Fruit fly (Drosophila melanogaster) ovary, adult (tissue): Measurements from ENCODE around the gene CG43896.

Experiments used
- CG17801 ChIP-seq: fragments of 200-800 bp; optimal IDR thresholded peaks from 2 replicates; lab custom pipeline; 2019; ENCODE audit warnings: missing biosample characterization, mild to moderate bottlenecking, missing genetic modification characterization, moderate library complexity; ENCODE audit not compliant: partially characterized antibody

The CG43896 gene

DNA sequence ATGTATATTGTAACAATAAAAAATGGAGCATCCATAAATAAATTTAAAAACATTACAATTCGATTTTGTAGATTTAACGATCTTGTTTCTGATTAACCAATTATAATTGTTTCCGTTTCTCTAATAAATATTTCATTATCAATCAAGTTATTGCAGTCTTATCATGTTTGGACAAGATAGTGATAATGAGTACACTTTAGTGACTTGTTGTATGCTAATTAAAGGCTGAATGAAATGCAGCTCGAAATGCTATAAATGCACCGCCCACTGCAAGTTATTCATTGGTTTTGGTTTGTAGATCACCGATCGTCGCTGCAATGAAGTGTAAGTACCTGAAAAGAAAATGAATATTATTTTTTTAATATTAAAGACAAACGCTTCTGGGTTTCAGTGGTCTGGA is 1.3 kb upstream of the CG43896 start, which contains the start of gene CG14125:
Gene CG14125 (plus strand): TSS at position 301 of the 400 bp plus-strand sequence.
- TF ChIP-seq CG17801 (GFP tag; lab: Kevin White, UChicago) = no peak

DNA sequence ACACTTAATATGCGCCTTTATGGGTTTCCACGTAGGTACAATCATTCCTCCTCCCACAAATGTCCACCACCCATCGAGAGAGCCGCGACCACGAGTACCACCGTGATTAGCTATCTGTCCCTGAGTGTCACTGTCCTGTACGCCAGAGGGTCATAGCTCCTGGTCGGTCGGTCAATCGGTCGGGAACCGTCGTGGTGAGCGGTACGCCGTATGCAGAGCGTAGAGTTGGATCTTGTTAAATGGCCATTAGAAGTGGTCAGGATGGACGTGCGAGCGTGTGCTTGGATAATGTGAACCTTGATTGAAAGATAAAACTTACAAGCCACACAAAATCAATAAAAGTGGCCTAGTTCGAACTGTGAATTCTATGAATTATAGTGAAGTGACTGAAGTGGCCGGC is 8.7 kb downstream of the CG43896 start, which contains the start of gene CG6938:
Gene CG6938 (plus strand): TSS at position 301 of the 400 bp plus-strand sequence.
- no peak for TF ChIP-seq CG17801 (GFP tag; lab: Kevin White, UChicago)

DNA sequence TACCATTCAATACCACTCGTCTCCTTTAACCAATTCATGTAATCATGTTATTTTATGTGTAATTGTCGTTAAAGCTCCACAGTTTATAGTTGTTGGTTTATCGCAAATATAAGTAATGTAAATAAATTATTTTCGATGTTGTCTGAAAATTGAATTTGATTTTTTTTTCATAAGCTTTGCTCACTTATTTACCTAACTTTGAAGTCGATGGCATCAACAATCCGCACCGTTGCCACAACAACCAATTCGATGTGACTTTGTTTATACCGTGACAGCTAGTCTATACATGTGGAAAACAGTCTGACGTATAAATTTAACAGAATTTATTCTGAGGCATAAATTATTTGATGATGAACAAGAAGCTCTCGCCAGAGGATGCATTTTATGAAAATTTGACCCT is 14.5 kb downstream of the CG43896 start, which contains the start of gene CG6931:
Gene CG6931 (plus strand): TSS at position 301 of the 400 bp plus-strand sequence.
- TF ChIP-seq CG17801 (GFP tag; lab: Kevin White, UChicago) = no peak

DNA sequence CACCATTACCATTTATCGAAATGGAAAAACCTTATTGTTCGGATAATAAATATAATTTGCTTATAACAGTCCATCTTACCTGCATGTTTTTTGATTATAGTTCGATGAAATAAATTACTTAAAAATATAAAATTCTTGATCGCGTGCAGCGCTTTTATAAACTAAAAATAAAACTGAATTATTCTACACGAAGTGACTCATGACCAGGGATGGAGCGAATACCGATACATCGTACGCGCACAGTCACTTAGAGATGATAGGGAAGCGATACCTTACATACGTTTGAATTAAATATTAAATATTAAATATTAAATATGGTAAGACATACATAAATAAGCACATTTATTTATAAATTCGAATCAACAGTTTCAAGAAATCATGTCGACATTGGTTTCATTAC is 17.0 kb downstream of the CG43896 start, which contains the start of gene viaf:
Gene viaf (minus strand): TSS at position 220 of the 400 bp plus-strand sequence.
- TF ChIP-seq CG17801 (GFP tag; lab: Kevin White, UChicago) = peak; percentile 68

DNA sequence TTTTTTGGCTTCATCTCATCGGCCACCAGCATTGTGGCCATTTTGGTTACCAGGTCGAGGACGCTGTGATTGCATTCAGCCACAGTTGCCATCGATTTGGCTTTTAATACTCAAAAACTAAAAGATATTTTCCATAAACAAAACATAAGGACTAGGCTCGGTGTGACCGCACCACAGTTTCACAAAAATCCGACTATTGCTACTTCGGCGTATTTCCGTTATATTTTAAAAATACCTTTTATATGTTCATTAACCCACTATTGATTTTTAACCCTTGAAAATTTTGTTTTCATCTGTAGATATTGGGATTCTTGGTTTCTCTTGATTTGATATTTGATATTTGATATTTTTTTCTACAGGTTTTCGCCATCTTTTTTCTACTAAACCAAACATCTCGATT is 22.0 kb downstream of the CG43896 start, which contains the start of gene Grip163:
Gene Grip163 (minus strand): TSS at position 180 of the 400 bp plus-strand sequence.
- no peak for TF ChIP-seq CG17801 (GFP tag; lab: Kevin White, UChicago)

DNA sequence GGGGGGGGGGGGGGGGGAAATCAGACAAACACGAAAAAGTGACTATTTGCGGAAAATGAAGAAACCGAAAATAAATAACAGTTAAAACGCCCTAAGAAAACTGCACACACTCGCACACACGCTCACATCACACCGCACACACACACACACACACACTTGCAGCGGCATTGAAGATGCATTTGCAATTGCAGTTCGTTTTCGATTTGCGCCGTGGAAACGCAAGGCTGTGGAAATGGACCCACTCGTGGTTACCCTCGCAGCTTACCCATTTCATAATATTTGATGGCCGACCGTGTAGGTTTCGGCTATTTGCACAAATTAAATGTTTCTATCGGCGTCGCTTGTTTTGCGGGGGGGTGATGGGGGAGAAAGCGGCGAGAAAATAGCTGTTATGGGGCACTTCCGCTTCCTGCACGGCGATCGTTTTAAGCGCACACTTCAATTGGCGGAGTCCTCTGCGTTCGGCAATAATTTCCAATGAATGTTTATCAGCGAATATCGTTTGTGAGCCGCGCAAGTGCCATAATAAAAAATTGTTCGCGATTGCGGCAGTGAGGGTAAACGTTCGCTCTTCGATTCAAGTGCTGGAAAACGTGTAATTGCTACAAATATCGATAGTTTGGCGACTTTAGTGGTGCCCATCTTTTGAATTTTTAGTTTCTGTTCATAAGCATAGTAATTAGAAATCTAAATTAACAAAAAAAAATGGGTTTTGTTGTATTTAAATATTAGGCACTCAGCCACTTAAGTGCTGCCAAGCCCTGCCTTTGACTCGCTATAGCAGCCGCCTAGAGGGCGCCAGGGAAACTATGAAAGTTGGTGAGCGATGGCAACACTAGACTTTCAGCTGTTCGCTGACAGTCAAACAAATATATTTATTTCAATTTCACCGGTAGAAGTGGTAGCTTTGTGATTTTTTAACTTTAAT is 26.7 kb downstream of the CG43896 start, which contains the start of the genes Pop2 and CG6928:
Gene Pop2 (minus strand): TSS at position 595 of the 928 bp plus-strand sequence.
Gene CG6928 (plus strand): TSS at position 835 of the 928 bp plus-strand sequence.
- peak; percentile 44 for TF ChIP-seq CG17801 (GFP tag; lab: Kevin White, UChicago)

DNA sequence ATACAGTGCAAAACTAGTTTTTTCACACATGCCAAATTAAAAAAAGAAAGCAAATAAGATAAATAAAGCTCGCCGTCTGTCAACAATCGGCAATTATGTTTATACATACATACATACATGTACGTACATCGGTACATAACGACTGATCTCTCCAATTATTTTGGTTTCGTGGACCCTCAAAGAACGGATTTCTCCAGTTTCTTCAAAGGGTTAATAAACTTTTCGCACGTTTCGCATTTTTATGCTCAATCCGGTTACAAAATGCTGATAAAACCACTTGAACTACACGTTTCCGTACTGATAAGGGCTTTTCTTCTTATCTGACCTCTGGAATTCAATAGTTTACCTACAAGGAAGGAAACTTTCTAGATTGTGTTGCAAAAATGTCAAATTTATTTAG is 27.5 kb downstream of the CG43896 start:
- no peak for TF ChIP-seq CG17801 (GFP tag; lab: Kevin White, UChicago)

DNA sequence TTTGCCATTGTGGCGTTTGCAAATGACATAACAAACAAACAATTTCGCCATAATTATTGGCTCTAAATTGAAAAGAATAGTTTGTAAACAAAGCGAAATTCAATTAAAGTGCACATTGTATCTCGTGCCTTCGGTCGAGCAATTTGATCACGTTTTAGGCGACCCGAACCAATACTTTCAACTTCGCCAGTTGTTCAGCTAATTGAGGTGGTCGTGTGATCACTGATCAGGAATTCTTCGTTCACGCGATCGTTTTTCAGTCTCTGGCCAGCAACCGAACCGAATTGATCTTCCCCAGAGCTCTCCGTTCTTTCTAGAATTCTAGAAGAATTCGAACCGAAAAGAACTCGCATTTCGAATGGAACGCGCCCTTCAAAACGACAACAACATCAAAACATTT is 28.2 kb downstream of the CG43896 start:
- TF ChIP-seq CG17801 (GFP tag; lab: Kevin White, UChicago) = no peak

DNA sequence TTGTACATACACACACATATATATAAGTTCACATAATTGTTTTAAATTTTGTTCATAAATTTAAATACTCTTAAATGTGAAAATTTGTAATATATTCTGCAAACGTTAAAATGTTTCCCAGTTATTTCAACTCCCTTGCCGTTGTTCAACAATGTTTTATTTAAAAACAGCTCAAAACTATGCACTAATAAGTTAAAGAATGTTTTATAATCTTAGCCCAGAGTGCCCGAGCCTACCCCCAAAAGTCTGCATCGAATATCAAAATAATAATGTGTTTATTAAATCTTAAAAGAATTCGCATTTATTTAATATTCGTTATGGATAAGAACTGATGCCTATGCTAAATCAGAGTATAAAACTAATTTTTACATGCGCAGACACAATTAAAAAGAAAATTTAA is 32.0 kb downstream of the CG43896 start:
- TF ChIP-seq CG17801 (GFP tag; lab: Kevin White, UChicago) = no peak

DNA sequence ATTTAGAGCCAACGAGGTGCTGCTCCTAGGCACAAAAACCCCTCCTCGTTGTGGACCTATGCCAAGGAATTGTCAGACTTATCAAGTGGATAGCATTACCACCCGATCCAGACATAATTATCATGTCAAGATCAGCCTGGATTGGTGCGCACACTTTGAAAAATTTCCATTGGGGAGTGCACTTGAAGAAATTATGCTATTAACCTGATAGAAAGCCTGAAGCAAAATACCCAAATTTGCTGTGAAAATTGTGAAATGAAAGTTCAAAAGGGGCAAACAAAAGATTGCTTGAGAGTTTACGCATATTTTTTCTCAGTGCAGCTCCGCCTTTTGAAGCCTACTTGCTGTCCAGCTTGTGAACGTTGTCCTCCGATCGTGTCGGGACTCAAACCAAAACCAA is 37.8 kb downstream of the CG43896 start:
- TF ChIP-seq CG17801 (GFP tag; lab: Kevin White, UChicago) = no peak

DNA sequence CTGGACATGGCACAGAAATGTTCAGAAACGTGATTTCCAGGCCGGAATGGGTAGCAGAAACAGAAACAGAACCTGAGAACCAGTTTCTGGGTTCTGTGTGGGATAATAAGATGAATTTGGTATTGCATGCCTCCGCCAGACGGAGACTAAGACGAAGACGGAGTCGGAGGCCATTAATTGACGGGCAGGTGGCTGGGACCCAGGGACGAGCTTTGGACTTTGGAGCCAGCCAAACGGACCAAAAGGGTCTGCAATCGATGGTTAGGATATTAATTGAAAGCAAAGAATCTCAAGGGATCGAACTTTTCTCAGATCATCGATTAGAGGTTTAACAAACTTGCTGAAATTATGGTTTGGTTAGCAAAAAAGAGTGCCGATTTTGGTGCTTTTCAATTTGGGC is 38.4 kb downstream of the CG43896 start:
- TF ChIP-seq CG17801 (GFP tag; lab: Kevin White, UChicago) = no peak

DNA sequence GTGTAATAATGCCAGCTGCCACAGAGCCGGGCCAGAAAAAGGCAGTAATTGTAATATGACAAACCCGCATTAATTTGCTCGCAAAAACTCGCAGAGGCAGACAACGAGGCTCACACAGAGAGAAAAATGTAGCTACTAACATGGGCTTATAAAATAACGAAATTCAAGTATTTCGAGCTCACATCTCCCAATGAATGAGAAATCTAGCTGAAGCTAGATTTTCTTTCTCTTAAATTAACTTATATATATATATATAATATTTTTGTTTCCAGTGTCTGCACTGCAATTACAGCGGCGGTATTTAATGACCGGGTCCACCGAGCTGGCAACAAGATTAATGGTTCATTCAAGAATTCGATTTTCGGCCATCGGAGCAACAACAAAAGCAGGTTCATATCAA is 40.3 kb downstream of the CG43896 start:
- no peak for TF ChIP-seq CG17801 (GFP tag; lab: Kevin White, UChicago)

DNA sequence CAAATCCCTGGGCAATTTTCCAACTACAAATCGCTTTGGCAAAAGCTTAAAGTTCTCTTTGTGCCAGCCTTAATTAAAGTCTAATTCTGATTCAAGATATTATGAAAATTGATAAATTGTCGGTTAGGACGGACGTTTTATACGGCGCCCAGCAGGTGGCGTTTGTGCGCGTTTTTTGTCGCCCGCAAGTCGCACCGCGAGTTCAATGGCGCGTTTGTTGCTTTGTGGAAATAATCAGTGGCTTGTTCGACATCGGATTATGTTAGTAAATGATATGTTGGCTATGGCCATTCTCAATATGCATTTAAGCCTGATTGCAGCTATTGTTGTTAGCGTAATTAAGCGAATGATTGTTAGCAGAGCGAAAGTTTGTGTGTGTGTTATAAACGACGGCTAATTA is 46.0 kb downstream of the CG43896 start:
- no peak for TF ChIP-seq CG17801 (GFP tag; lab: Kevin White, UChicago)

DNA sequence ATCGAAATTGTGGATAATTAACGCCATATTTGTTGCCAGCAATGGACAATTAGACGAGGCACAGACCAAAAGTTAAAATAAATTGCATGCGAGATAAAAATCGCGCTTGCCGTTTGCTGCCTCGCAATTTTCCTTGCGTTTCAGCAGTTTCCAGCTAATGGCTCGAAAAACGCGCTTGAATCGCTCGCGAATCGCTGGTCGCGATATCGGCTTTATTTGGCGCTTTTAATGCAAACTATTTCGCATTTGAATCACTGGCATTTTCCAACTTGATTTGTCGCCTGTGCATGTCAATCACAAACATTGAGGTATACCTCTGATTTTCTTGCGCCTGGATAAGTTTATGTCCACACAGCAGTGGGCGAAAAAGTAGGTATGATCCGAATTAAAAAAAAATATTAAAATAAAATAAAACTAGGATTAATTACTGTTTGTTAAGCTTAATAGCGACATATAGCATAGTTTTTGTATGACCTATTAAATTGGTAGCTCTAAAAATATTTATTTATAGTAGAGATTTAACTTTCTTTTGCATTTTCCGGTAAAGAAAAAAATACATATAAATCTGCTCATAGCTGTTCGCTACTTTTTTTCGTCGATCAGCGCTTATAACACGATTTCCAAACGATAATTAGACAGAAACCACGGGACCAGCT is 47.4 kb downstream of the CG43896 start:
- TF ChIP-seq CG17801 (GFP tag; lab: Kevin White, UChicago) = no peak

DNA sequence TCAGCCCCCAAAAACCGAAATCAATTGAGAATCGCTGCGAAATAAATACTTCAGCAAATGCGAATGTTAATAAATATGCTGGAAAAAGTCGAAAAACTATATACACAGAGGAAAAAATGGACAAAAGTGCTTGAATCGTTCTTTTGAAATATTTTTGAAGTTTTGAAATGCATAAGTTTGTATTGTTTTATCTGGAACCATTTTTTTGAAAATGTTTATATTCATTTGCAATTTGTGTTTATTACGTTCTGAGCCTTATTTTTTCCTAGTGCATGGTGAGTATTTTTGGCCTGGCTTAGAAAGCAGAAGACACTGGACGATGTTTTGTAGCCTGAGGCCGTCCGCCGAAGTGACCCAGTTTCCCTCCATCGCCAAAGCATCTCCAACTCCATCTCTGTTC is 49.0 kb downstream of the CG43896 start:
- TF ChIP-seq CG17801 (GFP tag; lab: Kevin White, UChicago) = no peak
